Worm (Caenorhabditis elegans) whole organism, late embryonic: ENCODE measurements around the gene msp-81.

ENCODE experiments used
- ceh-30 ChIP-seq: fragments of 150-350 bp; optimal IDR thresholded peaks from 2 replicates; lab custom pipeline; 2014; ENCODE audit warnings: missing biosample characterization, missing genetic modification characterization
- pha-4 ChIP-seq: fragments of 150-350 bp; optimal IDR thresholded peaks from 2 replicates; lab custom pipeline; 2018; ENCODE audit warnings: missing biosample characterization, missing genetic modification reagents, missing genetic modification characterization
- pqm-1 ChIP-seq: sonication (generic microtip); optimal IDR thresholded peaks from 2 replicates; lab custom pipeline; 2016; ENCODE audit warnings: missing genetic modification characterization, missing compliant biosample characterization

- TF ChIP-seq pqm-1 (tag; lab: Kevin White, UChicago) (no peak), pha-4 (tag; lab: Kevin White, UChicago) (no peak), ceh-30 (tag; lab: Kevin White, UChicago) (no peak)
These were observed 20.8 kb downstream of the msp-81 start, which contains the start of gene egl-20 for ce11 chrIV:9815432-9815831.
